Worm (Caenorhabditis elegans): ENCODE data around the gene imph-1.

- TF ChIP-seq jun-1 (tag; optimal IDR thresholded peaks at IDR 0.05), result no peak
- TF ChIP-seq snpc-4 (tag; optimal IDR thresholded peaks at IDR 0.05), result no peak
- no peak for TF ChIP-seq nhr-76 (tag; optimal IDR thresholded peaks at IDR 0.05)
- no peak for TF ChIP-seq nhr-28 (tag; optimal IDR thresholded peaks at IDR 0.05)
- TF ChIP-seq fos-1 (tag; optimal IDR thresholded peaks at IDR 0.05), result no peak
- no peak for TF ChIP-seq aly-2 (tag; optimal IDR thresholded peaks at IDR 0.05)
- no peak for TF ChIP-seq ztf-11 (tag; optimal IDR thresholded peaks at IDR 0.05)
- TF ChIP-seq ceh-16 (tag; optimal IDR thresholded peaks at IDR 0.05), result no peak
- no peak for TF ChIP-seq unc-62 (GFP tag; optimal IDR thresholded peaks at IDR 0.05)
Measured at ce11 chrIII:4530968-4531367, 22.4 kb upstream of the imph-1 start.

Data from whole organism, L3 larva.